Worm (Caenorhabditis elegans): Measurements from ENCODE around the gene erd-2.2.
A peak's percentile ranks its signal among the peaks of the same experiment; 100 is the strongest.

DNA sequence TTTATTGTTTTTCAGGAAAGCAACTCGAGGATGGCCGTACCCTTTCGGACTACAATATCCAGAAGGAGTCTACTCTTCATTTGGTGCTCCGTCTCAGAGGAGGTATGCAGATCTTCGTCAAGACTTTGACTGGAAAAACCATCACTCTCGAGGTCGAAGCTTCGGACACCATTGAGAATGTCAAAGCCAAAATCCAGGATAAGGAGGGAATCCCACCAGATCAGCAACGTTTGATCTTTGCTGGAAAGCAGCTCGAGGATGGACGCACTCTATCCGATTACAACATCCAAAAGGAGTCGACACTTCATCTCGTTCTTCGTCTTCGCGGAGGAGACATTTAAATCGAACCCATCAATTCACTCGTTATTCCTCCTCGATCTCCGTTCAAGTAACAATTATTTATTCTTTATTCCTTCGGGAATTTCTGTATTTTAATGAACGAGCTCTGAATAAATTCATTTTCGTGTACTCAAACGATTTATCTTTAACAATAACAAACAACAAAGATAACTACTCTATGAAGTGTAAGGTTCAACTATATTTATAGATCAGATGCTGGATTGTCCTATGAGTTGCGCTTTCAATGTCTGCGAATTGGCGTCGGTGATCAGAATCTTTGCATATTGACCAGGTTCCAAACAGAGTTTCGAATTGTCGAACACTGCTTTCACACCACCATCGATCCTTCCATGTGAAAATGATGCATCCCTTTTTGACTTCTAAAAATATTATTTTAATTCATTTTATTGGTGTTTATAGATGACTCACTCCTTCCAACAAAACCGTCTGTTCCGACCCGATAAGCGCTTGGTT, 36.7 kb downstream of the erd-2.2 start:
- TF ChIP-seq pqm-1 (tag; optimal IDR thresholded peaks at IDR 0.05) = no peak
- TF ChIP-seq pha-4 (GFP tag; IDR thresholded peaks at IDR 0.05) = peak; percentile 48; the same call in 1 of the 2 replicates
- TF ChIP-seq pha-4 (tag; optimal IDR thresholded peaks at IDR 0.05) = peak; percentile 31
- 0 out of 2 replicates have a peak, but pooled peaks have one; percentile 18 for TF ChIP-seq ctbp-1 (GFP tag; IDR thresholded peaks at IDR 0.05)
- TF ChIP-seq F26F4.8 (GFP tag; conservative IDR thresholded peaks at IDR 0.05) = no peak
- TF ChIP-seq F10B5.3 (tag; optimal IDR thresholded peaks at IDR 0.05) = peak; percentile 66
- TF ChIP-seq unc-62 (GFP tag; optimal IDR thresholded peaks at IDR 0.05 in 1 of 2) = peak in 1 of 2 experiments; percentile 90
- TF ChIP-seq unc-62 (tag; optimal IDR thresholded peaks at IDR 0.05) = no peak
- peak; percentile 79 for TF ChIP-seq lin-13 (GFP tag; optimal IDR thresholded peaks at IDR 0.05)
- TF ChIP-seq duxl-1 (tag; optimal IDR thresholded peaks at IDR 0.05; ENCODE audit: poor library complexity) = peak; percentile 5

Data from whole organism, L4 larva.